Fruit fly (Drosophila melanogaster) whole organism, embryonic: Measurements from ENCODE around the gene pbl.

ENCODE experiments used
- Abd-B ChIP-seq: fragments of 200-800 bp; sonication (Bioruptor generic); optimal IDR thresholded peaks from 2 replicates; lab custom pipeline; 2018; ENCODE audit warnings: missing biosample characterization, mild to moderate bottlenecking, missing genetic modification characterization, moderate library complexity
- Adf1 ChIP-seq: fragments of 200-800 bp; sonication (Bioruptor generic); IDR thresholded peaks from 2 replicates; pipeline ENCODE4 v1.3.6; 2022; ENCODE audit warnings: missing biosample characterization, missing genetic modification characterization
- B-H1 ChIP-seq: fragments of 200-800 bp; sonication (Bioruptor generic); IDR thresholded peaks from 3 replicates; pipeline ENCODE4 v1.3.6; 2022; ENCODE audit warnings: missing biosample characterization, missing genetic modification characterization
- C15 ChIP-seq: fragments of 200-800 bp; sonication (Bioruptor generic); IDR thresholded peaks from 3 replicates; pipeline ENCODE4 v1.3.6; 2022; ENCODE audit warnings: missing biosample characterization, missing genetic modification characterization
- CG10321 ChIP-seq: fragments of 200-800 bp; sonication (Bioruptor generic); IDR thresholded peaks from 2 replicates; pipeline ENCODE4 v1.3.6; 2022; ENCODE audit warnings: missing biosample characterization, missing genetic modification characterization
- CG12299 ChIP-seq: fragments of 200-800 bp; sonication (Bioruptor generic); optimal IDR thresholded peaks from 2 replicates; lab custom pipeline; 2018; ENCODE audit warnings: missing biosample characterization, mild to moderate bottlenecking, missing genetic modification characterization
- CG12391 ChIP-seq: fragments of 200-800 bp; sonication (Bioruptor generic); optimal IDR thresholded peaks from 3 replicates; lab custom pipeline; 2018; ENCODE audit warnings: missing biosample characterization, mild to moderate bottlenecking, missing genetic modification characterization, moderate library complexity
- CG12942 ChIP-seq: fragments of 200-800 bp; sonication (Bioruptor generic); optimal IDR thresholded peaks from 3 replicates; lab custom pipeline; 2016; ENCODE audit warnings: missing biosample characterization, missing genetic modification characterization
- CG17186 ChIP-seq: fragments of 200-800 bp; sonication (Bioruptor generic); optimal IDR thresholded peaks from 3 replicates; lab custom pipeline; 2017; ENCODE audit warnings: missing biosample characterization, missing genetic modification reagents, missing genetic modification characterization
- CG17612 ChIP-seq: fragments of 200-800 bp; sonication (Bioruptor generic); IDR thresholded peaks from 2 replicates; pipeline ENCODE4 v1.3.6; 2022; ENCODE audit warnings: missing biosample characterization, missing genetic modification characterization
- CG30020 ChIP-seq: fragments of 200-800 bp; optimal IDR thresholded peaks from 2 replicates; lab custom pipeline; 2019; ENCODE audit warnings: missing biosample characterization, mild to moderate bottlenecking, missing genetic modification characterization, moderate library complexity
- CG3065 ChIP-seq: fragments of 200-800 bp; sonication (Bioruptor generic); optimal IDR thresholded peaks from 2 replicates; lab custom pipeline; 2016; ENCODE audit warnings: missing biosample characterization, missing genetic modification characterization
- CG3163 ChIP-seq: fragments of 200-800 bp; sonication (Bioruptor generic); optimal IDR thresholded peaks from 3 replicates; lab custom pipeline; 2016; ENCODE audit warnings: missing biosample characterization, missing genetic modification characterization
- CG32772 ChIP-seq: fragments of 200-800 bp; sonication (Bioruptor generic); IDR thresholded peaks from 2 replicates; pipeline ENCODE4 v1.3.6; 2022; ENCODE audit warnings: missing biosample characterization, missing genetic modification characterization
- CG33557 ChIP-seq: fragments of 200-800 bp; sonication (Bioruptor generic); optimal IDR thresholded peaks from 2 replicates; lab custom pipeline; 2019; ENCODE audit warnings: missing biosample characterization, mild to moderate bottlenecking, missing genetic modification characterization, moderate library complexity
- CG34422 ChIP-seq: fragments of 200-800 bp; sonication (Bioruptor generic); IDR thresholded peaks from 3 replicates; pipeline ENCODE4 v1.3.6; 2022; ENCODE audit warnings: missing biosample characterization, missing genetic modification characterization
- CG3995 ChIP-seq: fragments of 200-800 bp; sonication (Bioruptor generic); optimal IDR thresholded peaks from 3 replicates; lab custom pipeline; 2016; ENCODE audit warnings: missing biosample characterization, missing genetic modification characterization
- CG6175 ChIP-seq: fragments of 200-800 bp; sonication (Bioruptor generic); IDR thresholded peaks from 3 replicates; pipeline ENCODE4 v1.3.6; 2022; ENCODE audit warnings: missing biosample characterization, missing genetic modification characterization
- CG6654 ChIP-seq: fragments of 200-800 bp; sonication (Bioruptor generic); optimal IDR thresholded peaks from 2 replicates; lab custom pipeline; 2017; ENCODE audit warnings: missing biosample characterization, mild to moderate bottlenecking, missing genetic modification characterization
- CG7271 ChIP-seq: fragments of 200-800 bp; sonication (Bioruptor generic); optimal IDR thresholded peaks from 2 replicates; lab custom pipeline; 2018; ENCODE audit warnings: missing biosample characterization, mild to moderate bottlenecking, missing genetic modification characterization, moderate library complexity
- CG7745 ChIP-seq: fragments of 200-800 bp; sonication (Bioruptor generic); optimal IDR thresholded peaks from 2 replicates; lab custom pipeline; 2018; ENCODE audit warnings: missing biosample characterization, mild to moderate bottlenecking, missing genetic modification characterization, moderate library complexity
- CG7839 ChIP-seq: fragments of 200-800 bp; sonication (Bioruptor generic); optimal IDR thresholded peaks from 3 replicates; lab custom pipeline; 2018; ENCODE audit warnings: missing biosample characterization, mild to moderate bottlenecking, missing genetic modification characterization, moderate library complexity
- CG8478 ChIP-seq: fragments of >200 bp; optimal IDR thresholded peaks from 2 replicates; lab custom pipeline; 2018
- CG8765 ChIP-seq: fragments of 200-800 bp; sonication (Bioruptor generic); IDR thresholded peaks from 2 replicates; pipeline ENCODE4 v1.3.6; 2022; ENCODE audit warnings: missing biosample characterization, missing genetic modification characterization
- D19A ChIP-seq: fragments of 200-800 bp; optimal IDR thresholded peaks from 3 replicates; lab custom pipeline; 2019; ENCODE audit warnings: missing biosample characterization, mild to moderate bottlenecking, missing genetic modification characterization, moderate library complexity
- Deaf1 ChIP-seq: fragments of 200-800 bp; optimal IDR thresholded peaks from 3 replicates; lab custom pipeline; 2019; ENCODE audit warnings: missing biosample characterization, mild to moderate bottlenecking, missing genetic modification characterization, moderate library complexity
- ERR ChIP-seq: fragments of 200-800 bp; sonication (Bioruptor generic); optimal IDR thresholded peaks from 2 replicates; lab custom pipeline; 2016; ENCODE audit warnings: missing biosample characterization, missing genetic modification characterization
- Hsf ChIP-seq: fragments of 200-800 bp; sonication (Bioruptor generic); optimal IDR thresholded peaks from 3 replicates; lab custom pipeline; 2016; ENCODE audit warnings: missing biosample characterization, missing genetic modification characterization
- Mad ChIP-seq: fragments of 200-800 bp; sonication (Bioruptor generic); optimal IDR thresholded peaks from 2 replicates; lab custom pipeline; 2016; ENCODE audit warnings: missing biosample characterization, missing genetic modification characterization
- Med ChIP-seq: fragments of 200-800 bp; sonication (Bioruptor generic); peaks from one replicate; lab custom pipeline; 2016; ENCODE audit warnings: missing biosample characterization, missing genetic modification characterization, mild to moderate bottlenecking, inconsistent platforms, moderate library complexity
- Ravus ChIP-seq: fragments of 200-800 bp; sonication (Bioruptor generic); IDR thresholded peaks from 2 replicates; pipeline ENCODE4 v1.3.6; 2022; ENCODE audit warnings: missing biosample characterization, missing genetic modification characterization
- Sin3A ChIP-seq: fragments of >200 bp; optimal IDR thresholded peaks from 2 replicates; lab custom pipeline; 2018
- Trl ChIP-seq, 3 experiments: fragments of >200 bp in 2 of 3; fragments of 200-800 bp in 1 of 3; sonication (Bioruptor generic) in 1 of 3; optimal IDR thresholded peaks; 2 replicates in 1 of 3; 3 replicates in 2 of 3; lab custom pipeline; 2016 to 2017; ENCODE audit warnings: missing biosample characterization in 1 of 3, missing genetic modification characterization in 1 of 3
- Xbp1 ChIP-seq: fragments of 200-800 bp; sonication (Bioruptor generic); optimal IDR thresholded peaks from 3 replicates; lab custom pipeline; 2016; ENCODE audit warnings: missing biosample characterization, mild to moderate bottlenecking, missing genetic modification characterization
- abd-A ChIP-seq: fragments of 200-800 bp; sonication (Bioruptor generic); optimal IDR thresholded peaks from 3 replicates; lab custom pipeline; 2019; ENCODE audit warnings: missing biosample characterization, mild to moderate bottlenecking, missing genetic modification characterization, moderate library complexity
- amos ChIP-seq: fragments of 200-800 bp; sonication (Bioruptor generic); IDR thresholded peaks from 2 replicates; pipeline ENCODE4 v1.3.6; 2022; ENCODE audit warnings: missing biosample characterization, missing genetic modification characterization; ENCODE audit not compliant: partially characterized antibody
- ash1 ChIP-seq: fragments of 200-800 bp; sonication (Bioruptor generic); optimal IDR thresholded peaks from 2 replicates; lab custom pipeline; 2018; ENCODE audit warnings: missing biosample characterization, mild to moderate bottlenecking, missing genetic modification characterization
- crc ChIP-seq: fragments of 200-800 bp; sonication (Bioruptor generic); optimal IDR thresholded peaks from 2 replicates; lab custom pipeline; 2016; ENCODE audit warnings: missing biosample characterization, missing genetic modification characterization
- dmrt11E ChIP-seq: fragments of 200-800 bp; sonication (Bioruptor generic); optimal IDR thresholded peaks from 3 replicates; lab custom pipeline; 2018; ENCODE audit warnings: missing biosample characterization, mild to moderate bottlenecking, missing genetic modification characterization, moderate library complexity
- emc ChIP-seq: fragments of 200-800 bp; sonication (Bioruptor generic); optimal IDR thresholded peaks from 2 replicates; lab custom pipeline; 2016; ENCODE audit warnings: missing biosample characterization, missing genetic modification characterization
- exex ChIP-seq: fragments of 200-800 bp; sonication (Bioruptor generic); optimal IDR thresholded peaks from 4 replicates; lab custom pipeline; 2018; ENCODE audit warnings: missing biosample characterization, mild to moderate bottlenecking, missing genetic modification characterization, moderate library complexity
- gro ChIP-seq: fragments of 200-800 bp; sonication (Bioruptor generic); optimal IDR thresholded peaks from 2 replicates; lab custom pipeline; 2016; ENCODE audit warnings: missing biosample characterization, missing genetic modification characterization
- h ChIP-seq: fragments of >200 bp; optimal IDR thresholded peaks from 2 replicates; lab custom pipeline; 2017
- her ChIP-seq: fragments of 200-800 bp; sonication (Bioruptor generic); optimal IDR thresholded peaks from 2 replicates; lab custom pipeline; 2016; ENCODE audit warnings: missing biosample characterization, missing genetic modification characterization
- mirr ChIP-seq: fragments of 200-800 bp; sonication (Bioruptor generic); optimal IDR thresholded peaks from 3 replicates; lab custom pipeline; 2018; ENCODE audit warnings: missing biosample characterization, mild to moderate bottlenecking, missing genetic modification characterization
- peb ChIP-seq: fragments of 200-800 bp; sonication (Bioruptor generic); IDR thresholded peaks from 2 replicates; pipeline ENCODE4 v1.3.6; 2022; ENCODE audit warnings: missing biosample characterization, missing genetic modification characterization
- pros ChIP-seq: fragments of 200-800 bp; sonication (Bioruptor generic); optimal IDR thresholded peaks from 3 replicates; lab custom pipeline; 2019; ENCODE audit warnings: missing biosample characterization, mild to moderate bottlenecking, missing genetic modification characterization, moderate library complexity
- sc ChIP-seq, 3 experiments: fragments of >200 bp in 2 of 3; fragments of 200-800 bp in 1 of 3; sonication (Bioruptor generic) in 1 of 3; optimal IDR thresholded peaks; 2 replicates in 2 of 3; 3 replicates in 1 of 3; lab custom pipeline; 2017; ENCODE audit warnings: mild to moderate bottlenecking in 1 of 3, missing biosample characterization in 1 of 3, missing genetic modification characterization in 1 of 3, missing genetic modification reagents in 1 of 3
- sqz ChIP-seq: fragments of 200-800 bp; sonication (Bioruptor generic); optimal IDR thresholded peaks from 3 replicates; lab custom pipeline; 2018; ENCODE audit warnings: missing biosample characterization, mild to moderate bottlenecking, missing genetic modification characterization
- tll ChIP-seq, 2 experiments: fragments of 200-800 bp in 1 of 2; fragments of >200 bp in 1 of 2; sonication (Bioruptor generic) in 1 of 2; optimal IDR thresholded peaks; 2 replicates each; lab custom pipeline; 2017 to 2019; ENCODE audit warnings: missing biosample characterization in 2 of 2, missing genetic modification characterization in 2 of 2, mild to moderate bottlenecking in 1 of 2, moderate library complexity in 1 of 2

pbl gene

DNA sequence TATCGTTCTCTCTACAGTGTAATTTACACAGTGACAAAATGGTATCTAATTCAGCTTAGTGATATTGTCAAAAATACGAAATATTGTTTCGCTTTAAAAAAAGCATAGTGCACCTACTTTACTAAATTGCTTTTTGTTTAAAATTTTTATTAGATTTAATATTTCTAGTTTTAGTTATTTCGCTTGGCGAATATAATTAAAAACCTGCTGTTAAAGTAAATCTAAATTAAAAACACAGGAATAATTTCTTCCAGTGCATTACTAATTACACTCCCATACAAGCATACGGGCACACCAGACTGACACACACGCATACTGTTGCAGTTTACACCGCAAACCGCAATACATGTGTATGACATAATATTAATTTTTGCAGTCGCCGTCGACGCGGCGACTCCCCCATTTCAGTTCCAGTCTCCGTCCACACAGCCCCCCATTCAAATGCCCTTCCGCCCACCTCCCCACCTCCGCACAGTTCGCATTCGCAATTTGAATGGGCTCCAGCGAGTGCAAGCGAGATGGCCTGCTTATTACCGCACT, 47.9 kb downstream of the pbl start (continued):
- TF ChIP-seq CG34422 (GFP tag; lab: Robert Waterston, UW), result peak; percentile 58; the same call in 2 of the 3 replicates
- peak; percentile 26; the same call in 2 of the 3 replicates for TF ChIP-seq B-H1 (GFP tag; lab: Robert Waterston, UW)
- TF ChIP-seq peb (GFP tag; lab: Robert Waterston, UW), result no peak
- TF ChIP-seq CG7271, result no peak
- TF ChIP-seq exex (tag; lab: Kevin White, UChicago), result peak; percentile 41
- no peak for TF ChIP-seq Mad (GFP tag; lab: Kevin White, UChicago)
- peak; percentile 33 for TF ChIP-seq CG12299 (tag; lab: Kevin White, UChicago)
- peak; percentile 6 for TF ChIP-seq emc (GFP tag; lab: Kevin White, UChicago)
- peak; percentile 49 for TF ChIP-seq Xbp1
- TF ChIP-seq CG7745, result no peak
- TF ChIP-seq CG17186 (GFP tag; lab: Kevin White, UChicago), result no peak
- no peak for TF ChIP-seq sc (optimal IDR thresholded peaks at IDR 0.05; lab: Kevin White, UChicago)
- no peak for TF ChIP-seq sc (GFP tag; optimal IDR thresholded peaks at IDR 0.05; lab: Kevin White, UChicago)
- no peak for TF ChIP-seq CG3163 (GFP tag; lab: Kevin White, UChicago)
- TF ChIP-seq CG32772, result peak; percentile 40; the same call in 1 of the 2 replicates
- peak; percentile 71 for TF ChIP-seq CG12391 (tag; lab: Kevin White, UChicago)
- TF ChIP-seq ash1 (GFP tag; lab: Kevin White, UChicago), result no peak
- no peak for TF ChIP-seq ERR
- no peak for TF ChIP-seq dmrt11E
- peak; percentile 85 for TF ChIP-seq CG7839 (tag; lab: Kevin White, UChicago)
- peak; percentile 39 for TF ChIP-seq sqz (GFP tag; lab: Kevin White, UChicago)
- peak; percentile 54; the same call in 1 of the 2 replicates for TF ChIP-seq Ravus (GFP tag; lab: Robert Waterston, UW)
- peak; percentile 57 for TF ChIP-seq Adf1 (GFP tag; lab: Robert Waterston, UW)
- peak; percentile 47 for TF ChIP-seq Deaf1 (tag; lab: Kevin White, UChicago)
- no peak for TF ChIP-seq CG3995 (GFP tag; lab: Kevin White, UChicago)
- TF ChIP-seq CG6654, result peak; percentile 27
- TF ChIP-seq Sin3A, result no peak
- TF ChIP-seq mirr, result no peak
- TF ChIP-seq pros (GFP tag; lab: Kevin White, UChicago), result no peak
- TF ChIP-seq abd-A (tag; lab: Kevin White, UChicago), result no peak
- no peak for TF ChIP-seq tll (GFP tag; optimal IDR thresholded peaks at IDR 0.05; lab: Kevin White, UChicago)
- TF ChIP-seq gro, result no peak
- peak; percentile 57; the same call in 2 of the 3 replicates for TF ChIP-seq CG6175 (GFP tag; lab: Robert Waterston, UW)
- 0 out of 2 replicates have a peak, but pooled peaks have one; percentile 36 for TF ChIP-seq CG17612 (GFP tag; lab: Robert Waterston, UW)
- peak; percentile 61 for TF ChIP-seq Abd-B (GFP tag; lab: Kevin White, UChicago)
- TF ChIP-seq CG8765, result no peak; the same call in 1 of the 2 replicates
- peak; percentile 45 for TF ChIP-seq Hsf (GFP tag; lab: Kevin White, UChicago)
- no peak for TF ChIP-seq her (GFP tag; lab: Kevin White, UChicago)
- no peak for TF ChIP-seq CG8478
- TF ChIP-seq CG12942 (GFP tag; lab: Kevin White, UChicago), result no peak
- no peak for TF ChIP-seq amos (GFP tag; lab: Robert Waterston, UW)
- no peak for TF ChIP-seq h
- no peak for TF ChIP-seq CG3065
- TF ChIP-seq C15, result peak; percentile 51; the same call in 1 of the 3 replicates
- no peak for TF ChIP-seq D19A
- no peak for TF ChIP-seq CG33557 (GFP tag; lab: Kevin White, UChicago)
- TF ChIP-seq CG10321, result peak; percentile 17; the same call in 1 of the 2 replicates
- no peak for TF ChIP-seq Trl (optimal IDR thresholded peaks at IDR 0.05; lab: Kevin White, UChicago)
- TF ChIP-seq Trl (GFP tag; optimal IDR thresholded peaks at IDR 0.05; lab: Kevin White, UChicago), result no peak
- TF ChIP-seq Med (GFP tag; lab: Kevin White, UChicago), result peak; percentile 82
- TF ChIP-seq crc (GFP tag; lab: Kevin White, UChicago), result no peak
- no peak for TF ChIP-seq CG30020
